In the genomic region with DNA sequence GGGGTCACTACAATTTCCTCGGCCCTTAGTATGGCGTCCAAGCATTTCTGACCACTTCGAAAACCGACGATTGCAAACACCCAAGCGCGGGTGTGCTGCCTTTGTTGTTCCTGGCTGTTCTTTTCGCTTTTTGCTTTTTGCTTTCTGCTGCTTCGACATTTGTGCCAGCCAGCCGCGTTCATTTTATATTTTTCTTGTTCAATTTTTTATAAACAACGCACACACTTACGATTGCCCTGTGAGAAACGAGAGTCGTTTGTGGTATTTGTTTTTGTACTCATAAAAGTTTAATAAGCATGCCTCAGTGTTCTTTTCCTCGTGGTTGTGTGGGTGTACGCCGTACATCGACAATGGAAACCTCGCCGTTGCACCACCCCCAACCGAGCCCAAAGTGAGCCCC, we compare ENCODE assay signal across 5 fruit fly cellular contexts.
TF ChIP-seq lines count a peak whose summit lies in the region.

No protein-coding gene starts in this region.

- no peak for TF ChIP-seq CTCF in whole organism, embryonic (GFP tag; optimal IDR thresholded peaks at IDR 0.05; lab: Kevin White, UChicago)

TF ChIP-seq in whole organism, adult, 20 proteins besides CTCF, POLR2A, EP300 and RAD21:
- no peak for TF ChIP-seq CG12768 (GFP tag; optimal IDR thresholded peaks at IDR 0.05; lab: Kevin White, UChicago)
- TF ChIP-seq CG5204 (GFP tag; optimal IDR thresholded peaks at IDR 0.05; lab: Kevin White, UChicago): no peak
- TF ChIP-seq pad (GFP tag; optimal IDR thresholded peaks at IDR 0.05; lab: Kevin White, UChicago): no peak
- peak; percentile 76 for TF ChIP-seq tj (GFP tag; optimal IDR thresholded peaks at IDR 0.05; lab: Kevin White, UChicago)
- peak; percentile 14 for TF ChIP-seq cic (GFP tag; optimal IDR thresholded peaks at IDR 0.05; lab: Kevin White, UChicago)

TF ChIP-seq in whole organism, embryonic, 481 proteins besides CTCF, POLR2A, EP300 and RAD21:
- no peak for TF ChIP-seq CrebB (tag; optimal IDR thresholded peaks at IDR 0.05; lab: Kevin White, UChicago)
- TF ChIP-seq CG1647 (GFP tag; optimal IDR thresholded peaks at IDR 0.05; lab: Kevin White, UChicago): no peak
- TF ChIP-seq cg (GFP tag; optimal IDR thresholded peaks at IDR 0.05; lab: Kevin White, UChicago): peak; percentile 40
- peak; percentile 49 for TF ChIP-seq Drgx (GFP tag; IDR thresholded peaks at IDR 0.05; lab: Robert Waterston, UW)
- TF ChIP-seq nom (GFP tag; optimal IDR thresholded peaks at IDR 0.05; lab: Kevin White, UChicago): peak; percentile 13
- TF ChIP-seq sd (tag; optimal IDR thresholded peaks at IDR 0.05; lab: Kevin White, UChicago): no peak
- no peak for TF ChIP-seq MBD-R2 (GFP tag; IDR thresholded peaks at IDR 0.05; lab: Robert Waterston, UW)

TF ChIP-seq in whole organism, prepupa, 60 proteins besides CTCF, POLR2A, EP300 and RAD21 (continues in another document):
- TF ChIP-seq Gug (GFP tag; IDR thresholded peaks at IDR 0.05; lab: Robert Waterston, UW) (no peak), Eip75B (GFP tag; optimal IDR thresholded peaks at IDR 0.05; lab: Kevin White, UChicago) (no peak), CG10631 (GFP tag; optimal IDR thresholded peaks at IDR 0.05; lab: Kevin White, UChicago) (no peak), Ets21C (GFP tag; optimal IDR thresholded peaks at IDR 0.05; lab: Kevin White, UChicago) (no peak), Blimp-1 (GFP tag; optimal IDR thresholded peaks at IDR 0.05; lab: Kevin White, UChicago) (no peak), CG4318 (GFP tag; optimal IDR thresholded peaks at IDR 0.05; lab: Kevin White, UChicago) (no peak), cyc (GFP tag; optimal IDR thresholded peaks at IDR 0.05; lab: Kevin White, UChicago) (no peak), Lpt (GFP tag; optimal IDR thresholded peaks at IDR 0.05; lab: Kevin White, UChicago) (no peak), CG32006 (GFP tag; optimal IDR thresholded peaks at IDR 0.05; lab: Kevin White, UChicago) (no peak), CG6854 (GFP tag; optimal IDR thresholded peaks at IDR 0.05; lab: Kevin White, UChicago) (no peak), fkh (GFP tag; optimal IDR thresholded peaks at IDR 0.05; lab: Kevin White, UChicago) (no peak), CG7368 (GFP tag; optimal IDR thresholded peaks at IDR 0.05; lab: Kevin White, UChicago) (no peak), Hr4 (GFP tag; optimal IDR thresholded peaks at IDR 0.05; lab: Kevin White, UChicago) (no peak), net (GFP tag; optimal IDR thresholded peaks at IDR 0.05; lab: Kevin White, UChicago) (no peak), vri (GFP tag; optimal IDR thresholded peaks at IDR 0.05; lab: Kevin White, UChicago) (no peak), CG31627 (GFP tag; optimal IDR thresholded peaks at IDR 0.05; lab: Kevin White, UChicago) (no peak), Smox (GFP tag; optimal IDR thresholded peaks at IDR 0.05; lab: Kevin White, UChicago) (no peak), CG10669 (GFP tag; optimal IDR thresholded peaks at IDR 0.05; lab: Kevin White, UChicago) (no peak), CG6808 (GFP tag; optimal IDR thresholded peaks at IDR 0.05; lab: Kevin White, UChicago) (peak; percentile 37), CG8632 (GFP tag; optimal IDR thresholded peaks at IDR 0.05; lab: Kevin White, UChicago) (no peak), salr (GFP tag; optimal IDR thresholded peaks at IDR 0.05; lab: Kevin White, UChicago) (no peak), Sox102F (GFP tag; optimal IDR thresholded peaks at IDR 0.05; lab: Kevin White, UChicago) (no peak), CG8119 (GFP tag; IDR thresholded peaks at IDR 0.05; lab: Robert Waterston, UW) (0 out of 3 replicates have a peak, but pooled peaks have one; percentile 23), CG8319 (GFP tag; optimal IDR thresholded peaks at IDR 0.05; lab: Kevin White, UChicago) (no peak), CG11902 (GFP tag; optimal IDR thresholded peaks at IDR 0.05; lab: Kevin White, UChicago) (no peak), topi (GFP tag; optimal IDR thresholded peaks at IDR 0.05; lab: Kevin White, UChicago) (no peak)

TF ChIP-seq in whole organism, pupa, 21 proteins besides CTCF, POLR2A, EP300 and RAD21:
- peak; percentile 17 for TF ChIP-seq EcR (GFP tag; optimal IDR thresholded peaks at IDR 0.05; lab: Kevin White, UChicago)
- TF ChIP-seq CG4496 (GFP tag; IDR thresholded peaks at IDR 0.05; lab: Robert Waterston, UW): peak; percentile 66
- peak; percentile 70 for TF ChIP-seq gl (tag; optimal IDR thresholded peaks at IDR 0.05; lab: Kevin White, UChicago)
- TF ChIP-seq CG9948 (tag; optimal IDR thresholded peaks at IDR 0.05; lab: Kevin White, UChicago): no peak
- TF ChIP-seq CG32121 (GFP tag; IDR thresholded peaks at IDR 0.05; lab: Robert Waterston, UW): no peak
- no peak for TF ChIP-seq Snoo (tag; optimal IDR thresholded peaks at IDR 0.05; lab: Kevin White, UChicago)
- peak; percentile 62 for TF ChIP-seq CG13204 (GFP tag; optimal IDR thresholded peaks at IDR 0.05; lab: Kevin White, UChicago)
- TF ChIP-seq CG8159 (tag; optimal IDR thresholded peaks at IDR 0.05; lab: Kevin White, UChicago): no peak
- TF ChIP-seq CG34367 (tag; optimal IDR thresholded peaks at IDR 0.05; lab: Kevin White, UChicago): no peak
- TF ChIP-seq CG12605 (GFP tag; IDR thresholded peaks at IDR 0.05; lab: Robert Waterston, UW): peak; percentile 42; the same call in 1 of the 2 replicates
- 0 out of 3 replicates have a peak, but pooled peaks have one; percentile 48 for TF ChIP-seq fd96Ca (GFP tag; IDR thresholded peaks at IDR 0.05; lab: Robert Waterston, UW)
- TF ChIP-seq CG15710 (tag; optimal IDR thresholded peaks at IDR 0.05; lab: Kevin White, UChicago): peak; percentile 42

TF ChIP-seq in whole organism, wandering third instar larva, 38 proteins besides CTCF, POLR2A, EP300 and RAD21:
- TF ChIP-seq Rel (GFP tag; optimal IDR thresholded peaks at IDR 0.05; lab: Kevin White, UChicago) (no peak), Rel (tag; optimal IDR thresholded peaks at IDR 0.05; lab: Kevin White, UChicago) (peak; percentile 51), rgr (GFP tag; optimal IDR thresholded peaks at IDR 0.05; lab: Kevin White, UChicago) (peak; percentile 5), brk (GFP tag; optimal IDR thresholded peaks at IDR 0.05; lab: Kevin White, UChicago) (no peak), Mio (GFP tag; optimal IDR thresholded peaks at IDR 0.05; lab: Kevin White, UChicago) (no peak), sage (GFP tag; optimal IDR thresholded peaks at IDR 0.05; lab: Kevin White, UChicago) (peak; percentile 36)
TF ChIP-seq in whole organism, wandering third instar larva: peak in this region for 3.
